2 worm cellular contexts compared by ENCODE assay signal in the genomic region with DNA sequence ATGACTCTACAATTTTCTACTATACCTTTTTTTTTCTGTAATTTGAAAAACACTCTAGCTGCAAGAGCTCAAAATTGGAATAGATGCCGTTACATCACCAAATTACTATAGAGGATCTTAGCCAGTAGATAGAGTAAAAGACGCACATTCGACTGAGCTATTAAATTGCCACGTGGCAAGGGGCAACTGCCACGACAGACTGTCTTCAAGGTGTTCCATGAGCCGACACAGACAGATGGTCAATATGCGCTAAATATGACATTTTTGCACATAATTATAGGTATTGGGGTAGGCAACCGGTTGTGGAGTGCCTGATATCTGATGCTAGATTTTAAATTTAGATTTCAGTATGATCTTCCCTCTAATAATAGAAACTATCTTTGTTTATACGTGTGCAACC.
TF ChIP-seq lines count a peak whose summit lies in the region.

No protein-coding gene starts in this region.

TF ChIP-seq in whole organism, L4 larva, 104 proteins besides CTCF, POLR2A, EP300 and RAD21:
- TF ChIP-seq aha-1 (tag; lab: Kevin White, UChicago) (peak; percentile 93), dve-1 (tag; optimal IDR thresholded peaks at IDR 0.05; lab: Kevin White, UChicago; ENCODE audit: insufficient read depth) (no peak), zip-2 (tag; optimal IDR thresholded peaks at IDR 0.05; lab: Kevin White, UChicago) (no peak)

TF ChIP-seq in whole organism, mixed stage, embryonic, 35 proteins besides CTCF, POLR2A, EP300 and RAD21:
- no peak for TF ChIP-seq mab-5 (tag; optimal IDR thresholded peaks at IDR 0.05; lab: Kevin White, UChicago)
- no peak for TF ChIP-seq tbx-8 (GFP tag; optimal IDR thresholded peaks at IDR 0.05; lab: Kevin White, UChicago)
- TF ChIP-seq mls-2 (tag; optimal IDR thresholded peaks at IDR 0.05; lab: Kevin White, UChicago) = no peak
- TF ChIP-seq cnd-1 (tag; optimal IDR thresholded peaks at IDR 0.05; lab: Kevin White, UChicago) = peak; percentile 71
- no peak for TF ChIP-seq elt-3 (tag; optimal IDR thresholded peaks at IDR 0.05; lab: Kevin White, UChicago)
- TF ChIP-seq snpc-4 (tag; optimal IDR thresholded peaks at IDR 0.05; lab: Kevin White, UChicago) = no peak
- no peak for TF ChIP-seq nhr-28 (tag; optimal IDR thresholded peaks at IDR 0.05; lab: Kevin White, UChicago)
- no peak for TF ChIP-seq drap-1 (GFP tag; optimal IDR thresholded peaks at IDR 0.05; lab: Kevin White, UChicago)
- TF ChIP-seq nhr-2 (tag; optimal IDR thresholded peaks at IDR 0.05; lab: Kevin White, UChicago) = peak; percentile 89
- TF ChIP-seq nhr-12 (tag; optimal IDR thresholded peaks at IDR 0.05; lab: Kevin White, UChicago) = no peak
- no peak for TF ChIP-seq nhr-76 (tag; optimal IDR thresholded peaks at IDR 0.05; lab: Kevin White, UChicago)
